Worm (Caenorhabditis elegans): ENCODE results near the gene try-8.

ce11 chrV:7472815-7473214, 18.7 kb upstream of the try-8 start, which contains the start of gene str-28:
- TF ChIP-seq ama-1 (optimal IDR thresholded peaks at IDR 0.05) (no peak), ama-1 (GFP tag; optimal IDR thresholded peaks at IDR 0.05) (no peak), rcor-1 (GFP tag; IDR thresholded peaks at IDR 0.05) (no peak), lsl-1 (GFP tag; optimal IDR thresholded peaks at IDR 0.05) (no peak), Y95B8A.8 (GFP tag; IDR thresholded peaks at IDR 0.05) (no peak), madf-10 (tag; optimal IDR thresholded peaks at IDR 0.05) (no peak), egrh-3 (GFP tag; IDR thresholded peaks at IDR 0.05) (no peak)
